Worm (Caenorhabditis elegans) whole organism, L3 larva: ENCODE measurements around the gene mrpl-51.
A peak's percentile ranks its signal among the peaks of the same experiment; 100 is the strongest.

ENCODE experiments used
- ZK546.5 ChIP-seq: sonication (generic microtip); optimal IDR thresholded peaks from 2 replicates; lab custom pipeline; 2017; ENCODE audit warnings: missing biosample characterization, missing genetic modification characterization
- aly-2 ChIP-seq: fragments of 150-350 bp; optimal IDR thresholded peaks from 2 replicates; lab custom pipeline; 2014; ENCODE audit warnings: missing biosample characterization, missing genetic modification characterization
- ceh-28 ChIP-seq: fragments of 150-350 bp; optimal IDR thresholded peaks from 2 replicates; lab custom pipeline; 2014; ENCODE audit warnings: missing biosample characterization, missing genetic modification reagents, missing genetic modification characterization
- ceh-9 ChIP-seq: sonication (generic microtip); optimal IDR thresholded peaks from 2 replicates; lab custom pipeline; 2018; ENCODE audit warnings: missing biosample characterization, missing genetic modification characterization
- egl-27 ChIP-seq: sonication (generic microtip); optimal IDR thresholded peaks from 4 replicates; lab custom pipeline; 2017; ENCODE audit warnings: missing biosample characterization, missing genetic modification reagents, missing genetic modification characterization
- elt-1 ChIP-seq: fragments of 150-350 bp; optimal IDR thresholded peaks from 2 replicates; lab custom pipeline; 2014; ENCODE audit warnings: missing biosample characterization, missing genetic modification characterization
- elt-2 ChIP-seq: sonication (generic microtip); optimal IDR thresholded peaks from 2 replicates; lab custom pipeline; 2016; ENCODE audit warnings: missing genetic modification reagents, mild to moderate bottlenecking, missing genetic modification characterization, missing compliant biosample characterization
- elt-3 ChIP-seq, 3 experiments: fragments of 150-350 bp in 1 of 3; sonication (generic microtip) in 2 of 3; optimal IDR thresholded peaks; 2 replicates in 2 of 3; 4 replicates in 1 of 3; lab custom pipeline; 2014 to 2017; ENCODE audit warnings: missing biosample characterization in 3 of 3, missing genetic modification characterization in 3 of 3
- eor-1 ChIP-seq, 2 experiments: fragments of 150-350 bp; optimal IDR thresholded peaks; 2 replicates each; lab custom pipeline; 2014 to 2018; ENCODE audit warnings: missing biosample characterization in 2 of 2, missing genetic modification characterization in 2 of 2
- fkh-10 ChIP-seq: sonication (generic microtip); optimal IDR thresholded peaks from 2 replicates; lab custom pipeline; 2017; ENCODE audit warnings: missing biosample characterization, missing genetic modification reagents, missing genetic modification characterization
- fkh-2 ChIP-seq: fragments of 150-350 bp; optimal IDR thresholded peaks from 2 replicates; lab custom pipeline; 2014; ENCODE audit warnings: missing biosample characterization, missing genetic modification reagents, missing genetic modification characterization
- fos-1 ChIP-seq: fragments of 150-350 bp; optimal IDR thresholded peaks from 2 replicates; lab custom pipeline; 2014; ENCODE audit warnings: missing biosample characterization, missing genetic modification characterization
- hmg-11 ChIP-seq: sonication (generic microtip); optimal IDR thresholded peaks from 2 replicates; lab custom pipeline; 2016; ENCODE audit warnings: missing genetic modification characterization, missing compliant biosample characterization
- jun-1 ChIP-seq: fragments of 150-350 bp; optimal IDR thresholded peaks from 2 replicates; lab custom pipeline; 2014; ENCODE audit warnings: missing biosample characterization, missing genetic modification reagents, missing genetic modification characterization
- lin-15B ChIP-seq: fragments of 150-350 bp; optimal IDR thresholded peaks from 2 replicates; lab custom pipeline; 2014; ENCODE audit warnings: missing biosample characterization, missing genetic modification characterization
- lin-39 ChIP-seq: fragments of 150-350 bp; optimal IDR thresholded peaks from 2 replicates; lab custom pipeline; 2018; ENCODE audit warnings: missing biosample characterization, missing genetic modification reagents, missing genetic modification characterization
- lsy-12 ChIP-seq: sonication (generic microtip); optimal IDR thresholded peaks from 2 replicates; lab custom pipeline; 2016; ENCODE audit warnings: mild to moderate bottlenecking, missing genetic modification characterization, missing compliant biosample characterization
- mdl-1 ChIP-seq: fragments of 150-350 bp; optimal IDR thresholded peaks from 2 replicates; lab custom pipeline; 2014; ENCODE audit warnings: missing biosample characterization, missing genetic modification characterization
- nfya-1 ChIP-seq: sonication (generic microtip); optimal IDR thresholded peaks from 2 replicates; lab custom pipeline; 2017; ENCODE audit warnings: missing genetic modification characterization, mild to moderate bottlenecking, missing compliant biosample characterization, antibody characterized with exemption, moderate library complexity; ENCODE audit not compliant: insufficient read depth
- nhr-11 ChIP-seq: fragments of 150-350 bp; optimal IDR thresholded peaks from 2 replicates; lab custom pipeline; 2014; ENCODE audit warnings: missing biosample characterization, missing genetic modification characterization
- nhr-12 ChIP-seq: fragments of 150-350 bp; optimal IDR thresholded peaks from 2 replicates; lab custom pipeline; 2014; ENCODE audit warnings: missing biosample characterization, missing genetic modification characterization
- nhr-23 ChIP-seq: fragments of 150-350 bp; optimal IDR thresholded peaks from 2 replicates; lab custom pipeline; 2014; ENCODE audit warnings: missing biosample characterization, missing genetic modification reagents, missing genetic modification characterization
- nhr-28 ChIP-seq: fragments of 150-350 bp; optimal IDR thresholded peaks from 2 replicates; lab custom pipeline; 2014; ENCODE audit warnings: missing biosample characterization, missing genetic modification characterization
- nhr-43 ChIP-seq: sonication (generic microtip); optimal IDR thresholded peaks from 2 replicates; lab custom pipeline; 2016; ENCODE audit warnings: mild to moderate bottlenecking, missing genetic modification characterization, missing compliant biosample characterization; ENCODE audit not compliant: poor library complexity, severe bottlenecking
- nhr-67 ChIP-seq: fragments of 150-350 bp; optimal IDR thresholded peaks from 2 replicates; lab custom pipeline; 2014; ENCODE audit warnings: missing biosample characterization, missing genetic modification characterization
- nhr-76 ChIP-seq: fragments of 150-350 bp; sonication (generic microtip); optimal IDR thresholded peaks from 5 replicates; lab custom pipeline; 2014; ENCODE audit warnings: missing biosample characterization, missing genetic modification characterization
- nhr-77 ChIP-seq: fragments of 150-350 bp; optimal IDR thresholded peaks from 2 replicates; lab custom pipeline; 2014; ENCODE audit warnings: missing biosample characterization, missing genetic modification characterization
- pha-4 ChIP-seq: fragments of 150-350 bp; optimal IDR thresholded peaks from 2 replicates; lab custom pipeline; 2014; ENCODE audit warnings: missing biosample characterization, missing genetic modification reagents, missing genetic modification characterization
- pqm-1 ChIP-seq: fragments of 150-350 bp; optimal IDR thresholded peaks from 2 replicates; lab custom pipeline; 2017; ENCODE audit warnings: missing biosample characterization, missing genetic modification characterization, inconsistent platforms
- sea-2 ChIP-seq: fragments of 150-350 bp; sonication (generic microtip); optimal IDR thresholded peaks from 4 replicates; lab custom pipeline; 2014; ENCODE audit warnings: missing biosample characterization, missing genetic modification reagents, missing genetic modification characterization
- skn-1 ChIP-seq: fragments of 150-350 bp; optimal IDR thresholded peaks from 2 replicates; lab custom pipeline; 2014; ENCODE audit warnings: missing biosample characterization, missing genetic modification characterization
- tbx-2 ChIP-seq: sonication (generic microtip); optimal IDR thresholded peaks from 2 replicates; lab custom pipeline; 2016; ENCODE audit warnings: mild to moderate bottlenecking, missing genetic modification characterization, missing compliant biosample characterization
- unc-62 ChIP-seq: fragments of 150-350 bp; sonication (generic microtip); optimal IDR thresholded peaks from 4 replicates; lab custom pipeline; 2014; ENCODE audit warnings: missing biosample characterization, missing genetic modification reagents, missing genetic modification characterization
- ztf-11 ChIP-seq: fragments of 150-350 bp; optimal IDR thresholded peaks from 2 replicates; lab custom pipeline; 2014; ENCODE audit warnings: missing biosample characterization, missing genetic modification characterization

Gene mrpl-51

ce11 chrIV:12052461-12052860 lies 21.3 kb downstream of the mrpl-51 start:
- no peak for TF ChIP-seq ceh-28 (tag; lab: Kevin White, UChicago)
- TF ChIP-seq ztf-11 (tag; lab: Kevin White, UChicago) = no peak
- TF ChIP-seq nhr-76 = no peak
- TF ChIP-seq lin-15B = no peak
- no peak for TF ChIP-seq fkh-10 (GFP tag; lab: Kevin White, UChicago)
- TF ChIP-seq aly-2 (tag; lab: Kevin White, UChicago) = no peak
- TF ChIP-seq nhr-28 = no peak
- TF ChIP-seq fos-1 = no peak
- TF ChIP-seq eor-1 (tag; optimal IDR thresholded peaks at IDR 0.05; lab: Kevin White, UChicago) = no peak
- no peak for TF ChIP-seq nhr-77

ce11 chrIV:12056603-12057002 lies 25.5 kb downstream of the mrpl-51 start, which contains the start of gene K08E4.2:
TSS of gene K08E4.2 (minus strand) at chrIV:12056656.
- TF ChIP-seq egl-27 (tag; lab: Kevin White, UChicago) = no peak
- TF ChIP-seq nhr-11 (tag; lab: Kevin White, UChicago) = no peak
- TF ChIP-seq fos-1 = no peak
- no peak for TF ChIP-seq fkh-2 (tag; lab: Kevin White, UChicago)
- no peak for TF ChIP-seq unc-62 (GFP tag; lab: Kevin White, UChicago)
- TF ChIP-seq nhr-12 (tag; lab: Kevin White, UChicago) = no peak
- TF ChIP-seq jun-1 (tag; lab: Kevin White, UChicago) = no peak
- no peak for TF ChIP-seq aly-2 (tag; lab: Kevin White, UChicago)
- TF ChIP-seq pqm-1 = no peak
- TF ChIP-seq nhr-43 (tag; lab: Kevin White, UChicago) = no peak
- no peak for TF ChIP-seq ztf-11 (tag; lab: Kevin White, UChicago)
- no peak for TF ChIP-seq ceh-9 (tag; lab: Kevin White, UChicago)
- no peak for TF ChIP-seq hmg-11 (tag; lab: Kevin White, UChicago)
- no peak for TF ChIP-seq lsy-12 (tag; lab: Kevin White, UChicago)

- TF ChIP-seq fos-1 = no peak
- TF ChIP-seq nfya-1 (tag; lab: Kevin White, UChicago) = peak; percentile 55
- TF ChIP-seq unc-62 (GFP tag; lab: Kevin White, UChicago) = peak; percentile 33
- TF ChIP-seq egl-27 (tag; lab: Kevin White, UChicago) = no peak
Observed at ce11 chrIV:12057508-12057907, 26.4 kb downstream of the mrpl-51 start, which contains the start of gene K08E4.3. TSS of gene K08E4.3 (plus strand) at chrIV:12057742.

ce11 chrIV:12061229-12061628 lies 30.1 kb downstream of the mrpl-51 start, which contains the start of gene K08E4.8:
TSS of gene K08E4.8 (minus strand) at chrIV:12061329.
- no peak for TF ChIP-seq fos-1
- no peak for TF ChIP-seq lin-15B
- TF ChIP-seq aly-2 (tag; lab: Kevin White, UChicago) = no peak
- TF ChIP-seq tbx-2 (tag; lab: Kevin White, UChicago) = no peak
- no peak for TF ChIP-seq hmg-11 (tag; lab: Kevin White, UChicago)
- no peak for TF ChIP-seq egl-27 (tag; lab: Kevin White, UChicago)
- no peak for TF ChIP-seq nhr-23
- no peak for TF ChIP-seq mdl-1 (tag; lab: Kevin White, UChicago)
- no peak for TF ChIP-seq pha-4 (tag; lab: Kevin White, UChicago)
- no peak for TF ChIP-seq jun-1 (tag; lab: Kevin White, UChicago)
- TF ChIP-seq, all 47 proteins: peak for 0

ce11 chrIV:12068590-12068989 lies 37.5 kb downstream of the mrpl-51 start, which contains the start of gene bath-37:
TSS of gene bath-37 (plus strand) at chrIV:12068890.
- TF ChIP-seq elt-2 (tag; lab: Kevin White, UChicago) (no peak), ZK546.5 (no peak), elt-3 (tag; optimal IDR thresholded peaks at IDR 0.05; lab: Kevin White, UChicago) (no peak), elt-1 (tag; lab: Kevin White, UChicago) (no peak), lin-39 (no peak), nhr-67 (tag; lab: Kevin White, UChicago) (no peak), egl-27 (tag; lab: Kevin White, UChicago) (no peak), eor-1 (tag; optimal IDR thresholded peaks at IDR 0.05; lab: Kevin White, UChicago) (no peak), skn-1 (no peak), lsy-12 (tag; lab: Kevin White, UChicago) (no peak), sea-2 (GFP tag; lab: Kevin White, UChicago) (no peak)
